Comparison of ENCODE assay signal across 1 fruit fly cellular context in genomic region chrX:4324781-4325180, dm6.
A peak's percentile ranks its signal among the peaks of the same experiment; 100 is the strongest.
TF ChIP-seq lines count a peak whose summit lies in the region.

No protein-coding gene starts in this region.

TF ChIP-seq in whole organism, embryonic, 481 proteins besides CTCF, POLR2A, EP300 and RAD21 (continued from another document and continues in another):
- TF ChIP-seq onecut (GFP tag; IDR thresholded peaks at IDR 0.05; lab: Robert Waterston, UW) = peak; percentile 95
- peak; percentile 98 for TF ChIP-seq Antp (GFP tag; optimal IDR thresholded peaks at IDR 0.05; lab: Kevin White, UChicago)
- no peak for TF ChIP-seq lov (optimal IDR thresholded peaks at IDR 0.05; lab: Kevin White, UChicago)
- TF ChIP-seq lov (GFP tag; IDR thresholded peaks at IDR 0.05; lab: Robert Waterston, UW) = peak; percentile 96
- peak; percentile 98 for TF ChIP-seq lbe (GFP tag; optimal IDR thresholded peaks at IDR 0.05; lab: Kevin White, UChicago)
- peak; percentile 96 for TF ChIP-seq Hey (tag; optimal IDR thresholded peaks at IDR 0.05; lab: Kevin White, UChicago)
- peak; percentile 98 for TF ChIP-seq CG11695 (GFP tag; IDR thresholded peaks at IDR 0.05; lab: Robert Waterston, UW)
- TF ChIP-seq Usf (GFP tag; optimal IDR thresholded peaks at IDR 0.05; lab: Kevin White, UChicago) = peak; percentile 95
- TF ChIP-seq CG34224 (GFP tag; IDR thresholded peaks at IDR 0.05; lab: Robert Waterston, UW; ENCODE audit: partially characterized antibody) = peak; percentile 29; the same call in 1 of the 3 replicates
- TF ChIP-seq Elba2 (GFP tag; optimal IDR thresholded peaks at IDR 0.05; lab: Kevin White, UChicago) = peak; percentile 33
- TF ChIP-seq Nf-YA (GFP tag; IDR thresholded peaks at IDR 0.05; lab: Robert Waterston, UW) = peak; percentile 97
- TF ChIP-seq Blimp-1 (GFP tag; optimal IDR thresholded peaks at IDR 0.05; lab: Kevin White, UChicago) = peak; percentile 95
- TF ChIP-seq H15 (GFP tag; IDR thresholded peaks at IDR 0.05; lab: Robert Waterston, UW) = peak; percentile 98
- peak; percentile 100 for TF ChIP-seq Atf6 (GFP tag; IDR thresholded peaks at IDR 0.05; lab: Robert Waterston, UW)
- TF ChIP-seq wdn (GFP tag; IDR thresholded peaks at IDR 0.05; lab: Robert Waterston, UW) = peak; percentile 99
- peak; percentile 98 for TF ChIP-seq BtbVII (GFP tag; optimal IDR thresholded peaks at IDR 0.05; lab: Kevin White, UChicago)
- TF ChIP-seq CG1647 (GFP tag; optimal IDR thresholded peaks at IDR 0.05; lab: Kevin White, UChicago) = peak; percentile 97
- peak; percentile 92 for TF ChIP-seq CG31365 (tag; optimal IDR thresholded peaks at IDR 0.05; lab: Kevin White, UChicago)
- peak; percentile 95 for TF ChIP-seq trh (GFP tag; optimal IDR thresholded peaks at IDR 0.05; lab: Kevin White, UChicago)
- no peak for TF ChIP-seq Opbp (GFP tag; IDR thresholded peaks at IDR 0.05; lab: Robert Waterston, UW; ENCODE audit: partially characterized antibody)
- TF ChIP-seq CG18011 (GFP tag; optimal IDR thresholded peaks at IDR 0.05; lab: Kevin White, UChicago) = peak; percentile 91
- peak; percentile 99 for TF ChIP-seq Fer3 (tag; optimal IDR thresholded peaks at IDR 0.05; lab: Kevin White, UChicago)
- peak; percentile 99 for TF ChIP-seq CG9817 (tag; optimal IDR thresholded peaks at IDR 0.05; lab: Kevin White, UChicago)
- no peak for TF ChIP-seq Scr (GFP tag; IDR thresholded peaks at IDR 0.05; lab: Robert Waterston, UW; ENCODE audit: partially characterized antibody)
- TF ChIP-seq slbo (GFP tag; IDR thresholded peaks at IDR 0.05; lab: Robert Waterston, UW) = peak; percentile 100
- peak; percentile 97 for TF ChIP-seq CG33213 (GFP tag; optimal IDR thresholded peaks at IDR 0.05; lab: Kevin White, UChicago)
- TF ChIP-seq jigr1 (GFP tag; IDR thresholded peaks at IDR 0.05; lab: Robert Waterston, UW) = peak; percentile 95
- TF ChIP-seq run (tag; optimal IDR thresholded peaks at IDR 0.05; lab: Kevin White, UChicago) = peak; percentile 94
- no peak for TF ChIP-seq CG14860 (GFP tag; IDR thresholded peaks at IDR 0.05; lab: Robert Waterston, UW; ENCODE audit: partially characterized antibody)
- peak; percentile 98 for TF ChIP-seq CG12071 (GFP tag; optimal IDR thresholded peaks at IDR 0.05; lab: Kevin White, UChicago)
- peak; percentile 97 for TF ChIP-seq eyg (GFP tag; optimal IDR thresholded peaks at IDR 0.05; lab: Kevin White, UChicago)
- TF ChIP-seq Eip74EF (GFP tag; optimal IDR thresholded peaks at IDR 0.05; lab: Kevin White, UChicago) = peak in 1 of 2 experiments; percentile 93
- TF ChIP-seq esg (GFP tag; conservative IDR thresholded peaks at IDR 0.05; lab: Robert Waterston, UW) = peak; percentile 99
- peak; percentile 100 for TF ChIP-seq CG9932 (GFP tag; IDR thresholded peaks at IDR 0.05; lab: Robert Waterston, UW)
- TF ChIP-seq hth (optimal IDR thresholded peaks at IDR 0.05; lab: Kevin White, UChicago) = no peak
- no peak for TF ChIP-seq hb (GFP tag; IDR thresholded peaks at IDR 0.05; lab: Robert Waterston, UW; ENCODE audit: partially characterized antibody)
- TF ChIP-seq CG6765 (GFP tag; optimal IDR thresholded peaks at IDR 0.05; lab: Kevin White, UChicago) = peak; percentile 96
- TF ChIP-seq CG4404 (GFP tag; IDR thresholded peaks at IDR 0.05; lab: Robert Waterston, UW) = peak; percentile 96
- TF ChIP-seq gsb (GFP tag; IDR thresholded peaks at IDR 0.05; lab: Robert Waterston, UW) = peak; percentile 99
- peak; percentile 98 for TF ChIP-seq slou (GFP tag; optimal IDR thresholded peaks at IDR 0.05; lab: Kevin White, UChicago)
- no peak for TF ChIP-seq amos (GFP tag; IDR thresholded peaks at IDR 0.05; lab: Robert Waterston, UW; ENCODE audit: partially characterized antibody)
- peak; percentile 99 for TF ChIP-seq Mrtf (GFP tag; IDR thresholded peaks at IDR 0.05; lab: Robert Waterston, UW)
- peak; percentile 97 for TF ChIP-seq pb (GFP tag; optimal IDR thresholded peaks at IDR 0.05; lab: Kevin White, UChicago)
- TF ChIP-seq Ptx1 (GFP tag; IDR thresholded peaks at IDR 0.05; lab: Robert Waterston, UW) = peak; percentile 99
- TF ChIP-seq tio (GFP tag; optimal IDR thresholded peaks at IDR 0.05; lab: Kevin White, UChicago) = peak; percentile 92
- no peak for TF ChIP-seq D (optimal IDR thresholded peaks at IDR 0.05; lab: Kevin White, UChicago)
- TF ChIP-seq D (GFP tag; optimal IDR thresholded peaks at IDR 0.05; lab: Kevin White, UChicago) = peak; percentile 92
- peak; percentile 95 for TF ChIP-seq CG17829 (tag; optimal IDR thresholded peaks at IDR 0.05; lab: Kevin White, UChicago)
- peak; percentile 97 for TF ChIP-seq CG32767 (GFP tag; IDR thresholded peaks at IDR 0.05; lab: Robert Waterston, UW)
- peak; percentile 99 for TF ChIP-seq CG10366 (GFP tag; IDR thresholded peaks at IDR 0.05; lab: Robert Waterston, UW)
- TF ChIP-seq gro (GFP tag; optimal IDR thresholded peaks at IDR 0.05; lab: Kevin White, UChicago) = peak; percentile 99
- peak; percentile 96 for TF ChIP-seq NK7.1 (GFP tag; optimal IDR thresholded peaks at IDR 0.05; lab: Kevin White, UChicago)
- peak; percentile 88 for TF ChIP-seq CG10979 (tag; optimal IDR thresholded peaks at IDR 0.05; lab: Kevin White, UChicago)
- peak; percentile 97 for TF ChIP-seq fd96Cb (tag; optimal IDR thresholded peaks at IDR 0.05; lab: Kevin White, UChicago)
- TF ChIP-seq wor (GFP tag; IDR thresholded peaks at IDR 0.05; lab: Robert Waterston, UW) = peak; percentile 97
- peak; percentile 97 for TF ChIP-seq CG7357 (GFP tag; IDR thresholded peaks at IDR 0.05; lab: Robert Waterston, UW)
- peak; percentile 98 for TF ChIP-seq CG16863 (GFP tag; optimal IDR thresholded peaks at IDR 0.05; lab: Kevin White, UChicago)
- peak; percentile 90 for TF ChIP-seq Vsx1 (GFP tag; optimal IDR thresholded peaks at IDR 0.05; lab: Kevin White, UChicago)
- peak; percentile 98 for TF ChIP-seq Hand (GFP tag; optimal IDR thresholded peaks at IDR 0.05; lab: Kevin White, UChicago)
- TF ChIP-seq Ets97D (GFP tag; optimal IDR thresholded peaks at IDR 0.05; lab: Kevin White, UChicago) = peak; percentile 90
- TF ChIP-seq CG12942 (GFP tag; optimal IDR thresholded peaks at IDR 0.05; lab: Kevin White, UChicago) = peak; percentile 98
- TF ChIP-seq CG4730 (GFP tag; IDR thresholded peaks at IDR 0.05; lab: Robert Waterston, UW) = peak; percentile 99
- TF ChIP-seq Xrp1 (GFP tag; IDR thresholded peaks at IDR 0.05; lab: Robert Waterston, UW) = peak; percentile 98
- TF ChIP-seq CG1602 (GFP tag; optimal IDR thresholded peaks at IDR 0.05; lab: Kevin White, UChicago) = peak; percentile 97
- no peak for TF ChIP-seq HLHmδ (GFP tag; optimal IDR thresholded peaks at IDR 0.05; lab: Kevin White, UChicago)
- peak; percentile 87 for TF ChIP-seq CG15696 (tag; optimal IDR thresholded peaks at IDR 0.05; lab: Kevin White, UChicago)
- peak; percentile 89 for TF ChIP-seq CG8388 (GFP tag; optimal IDR thresholded peaks at IDR 0.05; lab: Kevin White, UChicago)
- TF ChIP-seq tap (tag; optimal IDR thresholded peaks at IDR 0.05; lab: Kevin White, UChicago) = peak; percentile 98
- TF ChIP-seq CG17328 (GFP tag; IDR thresholded peaks at IDR 0.05; lab: Robert Waterston, UW) = peak; percentile 98
- TF ChIP-seq B-H2 (GFP tag; optimal IDR thresholded peaks at IDR 0.05; lab: Kevin White, UChicago) = peak; percentile 99
- no peak for TF ChIP-seq vnd (GFP tag; IDR thresholded peaks at IDR 0.05; lab: Robert Waterston, UW; ENCODE audit: partially characterized antibody)
- peak; percentile 97 for TF ChIP-seq CG1024 (GFP tag; IDR thresholded peaks at IDR 0.05; lab: Robert Waterston, UW)
- TF ChIP-seq CG9876 (GFP tag; optimal IDR thresholded peaks at IDR 0.05; lab: Kevin White, UChicago) = peak; percentile 97
- peak; percentile 99 for TF ChIP-seq ci (GFP tag; IDR thresholded peaks at IDR 0.05; lab: Robert Waterston, UW)
- TF ChIP-seq tin (GFP tag; optimal IDR thresholded peaks at IDR 0.05; lab: Kevin White, UChicago) = peak; percentile 98
- TF ChIP-seq HHEX (GFP tag; optimal IDR thresholded peaks at IDR 0.05; lab: Kevin White, UChicago) = peak; percentile 98
- peak; percentile 99 for TF ChIP-seq HLH3B (GFP tag; IDR thresholded peaks at IDR 0.05; lab: Robert Waterston, UW)
- peak; percentile 91 for TF ChIP-seq gsb-n (tag; optimal IDR thresholded peaks at IDR 0.05; lab: Kevin White, UChicago)
- peak; percentile 99 for TF ChIP-seq bcd (GFP tag; optimal IDR thresholded peaks at IDR 0.05; lab: Kevin White, UChicago)
- peak; percentile 96 for TF ChIP-seq Doc2 (GFP tag; IDR thresholded peaks at IDR 0.05; lab: Robert Waterston, UW)
- TF ChIP-seq CG3838 (GFP tag; optimal IDR thresholded peaks at IDR 0.05; lab: Kevin White, UChicago) = peak; percentile 94
- no peak for TF ChIP-seq CG2129 (GFP tag; IDR thresholded peaks at IDR 0.05; lab: Robert Waterston, UW; ENCODE audit: partially characterized antibody)
- TF ChIP-seq Camta (GFP tag; optimal IDR thresholded peaks at IDR 0.05; lab: Kevin White, UChicago) = peak; percentile 97
- TF ChIP-seq Myb (GFP tag; optimal IDR thresholded peaks at IDR 0.05; lab: Kevin White, UChicago) = peak; percentile 92
- peak; percentile 98 for TF ChIP-seq CG8944 (GFP tag; optimal IDR thresholded peaks at IDR 0.05; lab: Kevin White, UChicago)
- no peak for TF ChIP-seq CG42726 (GFP tag; IDR thresholded peaks at IDR 0.05; lab: Robert Waterston, UW; ENCODE audit: partially characterized antibody)
- peak; percentile 97 for TF ChIP-seq CG10654 (GFP tag; optimal IDR thresholded peaks at IDR 0.05; lab: Kevin White, UChicago)
- peak; percentile 97 for TF ChIP-seq nmo (GFP tag; optimal IDR thresholded peaks at IDR 0.05; lab: Kevin White, UChicago)
- peak; percentile 98 for TF ChIP-seq HLH54F (GFP tag; optimal IDR thresholded peaks at IDR 0.05; lab: Kevin White, UChicago)
- TF ChIP-seq klu (GFP tag; IDR thresholded peaks at IDR 0.05; lab: Robert Waterston, UW) = peak; percentile 99
- TF ChIP-seq CG2889 (GFP tag; IDR thresholded peaks at IDR 0.05; lab: Robert Waterston, UW) = peak; percentile 99
- peak; percentile 75 for TF ChIP-seq CG2202 (tag; optimal IDR thresholded peaks at IDR 0.05; lab: Kevin White, UChicago)
- no peak for TF ChIP-seq usp (GFP tag; optimal IDR thresholded peaks at IDR 0.05; lab: Kevin White, UChicago)
- TF ChIP-seq CG17361 (GFP tag; IDR thresholded peaks at IDR 0.05; lab: Robert Waterston, UW) = peak; percentile 90
- TF ChIP-seq pita (GFP tag; optimal IDR thresholded peaks at IDR 0.05; lab: Kevin White, UChicago) = no peak
- TF ChIP-seq CG10543 (GFP tag; optimal IDR thresholded peaks at IDR 0.05; lab: Kevin White, UChicago) = peak; percentile 99
- peak; percentile 97 for TF ChIP-seq kay (GFP tag; optimal IDR thresholded peaks at IDR 0.05; lab: Kevin White, UChicago)
- TF ChIP-seq lab (GFP tag; optimal IDR thresholded peaks at IDR 0.05; lab: Kevin White, UChicago) = peak; percentile 99
- peak; percentile 98 for TF ChIP-seq Dek (tag; optimal IDR thresholded peaks at IDR 0.05; lab: Kevin White, UChicago)
- TF ChIP-seq CG8290 (GFP tag; optimal IDR thresholded peaks at IDR 0.05; lab: Kevin White, UChicago) = peak; percentile 83
- TF ChIP-seq CG8290 (tag; optimal IDR thresholded peaks at IDR 0.05; lab: Kevin White, UChicago) = peak; percentile 10 to 100
- peak; percentile 73 for TF ChIP-seq CG10565 (GFP tag; optimal IDR thresholded peaks at IDR 0.05; lab: Kevin White, UChicago)
- peak; percentile 88 for TF ChIP-seq CG17802 (tag; optimal IDR thresholded peaks at IDR 0.05; lab: Kevin White, UChicago)
- TF ChIP-seq psq (GFP tag; optimal IDR thresholded peaks at IDR 0.05; lab: Kevin White, UChicago) = peak; percentile 82
- peak; percentile 98 for TF ChIP-seq CG6175 (GFP tag; IDR thresholded peaks at IDR 0.05; lab: Robert Waterston, UW)
- TF ChIP-seq fd102C (GFP tag; optimal IDR thresholded peaks at IDR 0.05; lab: Kevin White, UChicago) = peak; percentile 14
- peak; percentile 98 for TF ChIP-seq Bteb2 (GFP tag; optimal IDR thresholded peaks at IDR 0.05; lab: Kevin White, UChicago)
- peak; percentile 96 for TF ChIP-seq disco-r (GFP tag; optimal IDR thresholded peaks at IDR 0.05; lab: Kevin White, UChicago)
- TF ChIP-seq chm (GFP tag; IDR thresholded peaks at IDR 0.05; lab: Robert Waterston, UW) = peak; percentile 98
- peak; percentile 100 for TF ChIP-seq CG2120 (GFP tag; optimal IDR thresholded peaks at IDR 0.05; lab: Kevin White, UChicago)
- TF ChIP-seq CrebB (tag; optimal IDR thresholded peaks at IDR 0.05; lab: Kevin White, UChicago) = peak; percentile 98
- peak; percentile 98 for TF ChIP-seq CG10147 (GFP tag; optimal IDR thresholded peaks at IDR 0.05; lab: Kevin White, UChicago)
- TF ChIP-seq CG8281 (tag; optimal IDR thresholded peaks at IDR 0.05; lab: Kevin White, UChicago) = peak; percentile 87
- TF ChIP-seq Drgx (GFP tag; IDR thresholded peaks at IDR 0.05; lab: Robert Waterston, UW) = peak; percentile 99
- TF ChIP-seq CG12744 (GFP tag; optimal IDR thresholded peaks at IDR 0.05; lab: Kevin White, UChicago) = peak; percentile 98
- peak; percentile 99 for TF ChIP-seq CG11456 (GFP tag; IDR thresholded peaks at IDR 0.05; lab: Robert Waterston, UW)
- TF ChIP-seq br (optimal IDR thresholded peaks at IDR 0.05; lab: Kevin White, UChicago) = no peak
- TF ChIP-seq NC2α (GFP tag; optimal IDR thresholded peaks at IDR 0.05; lab: Kevin White, UChicago) = peak; percentile 91
- peak; percentile 94 for TF ChIP-seq CG13775 (GFP tag; optimal IDR thresholded peaks at IDR 0.05; lab: Kevin White, UChicago)
- TF ChIP-seq CG8089 (GFP tag; optimal IDR thresholded peaks at IDR 0.05; lab: Kevin White, UChicago) = peak; percentile 96
- peak; percentile 99 for TF ChIP-seq Taf1 (GFP tag; IDR thresholded peaks at IDR 0.05; lab: Robert Waterston, UW)
- peak in 1 of 2 experiments; percentile 96 for TF ChIP-seq eve (GFP tag; optimal IDR thresholded peaks at IDR 0.05; lab: Kevin White, UChicago)
- peak; percentile 98 for TF ChIP-seq Meics (GFP tag; optimal IDR thresholded peaks at IDR 0.05; lab: Kevin White, UChicago)
- no peak for TF ChIP-seq CG6791 (GFP tag; IDR thresholded peaks at IDR 0.05; lab: Robert Waterston, UW; ENCODE audit: partially characterized antibody)
- TF ChIP-seq CG3847 (GFP tag; IDR thresholded peaks at IDR 0.05; lab: Robert Waterston, UW) = peak; percentile 99
- TF ChIP-seq CG14965 (GFP tag; optimal IDR thresholded peaks at IDR 0.05; lab: Kevin White, UChicago; ENCODE audit: borderline replicate concordance) = peak; percentile 87
- TF ChIP-seq dmrt11E (tag; optimal IDR thresholded peaks at IDR 0.05; lab: Kevin White, UChicago) = peak; percentile 73
- peak; percentile 95 for TF ChIP-seq Hmx (GFP tag; optimal IDR thresholded peaks at IDR 0.05; lab: Kevin White, UChicago)
- peak; percentile 99 for TF ChIP-seq CG34422 (GFP tag; IDR thresholded peaks at IDR 0.05; lab: Robert Waterston, UW)
- TF ChIP-seq CG2199 (GFP tag; IDR thresholded peaks at IDR 0.05; lab: Robert Waterston, UW) = peak; percentile 98
- TF ChIP-seq Pdp1 (GFP tag; optimal IDR thresholded peaks at IDR 0.05; lab: Kevin White, UChicago) = peak; percentile 97 to 98
